Fruit fly (Drosophila melanogaster) whole organism, pupa: Measurements from ENCODE around the gene vnd.

ENCODE experiments used
- CG34367 ChIP-seq: fragments of 200-800 bp; sonication (Bioruptor generic); optimal IDR thresholded peaks from 2 replicates; lab custom pipeline; 2018; ENCODE audit warnings: missing biosample characterization, mild to moderate bottlenecking, missing genetic modification characterization
- CG9948 ChIP-seq: fragments of 200-800 bp; sonication (Bioruptor generic); optimal IDR thresholded peaks from 2 replicates; lab custom pipeline; 2018; ENCODE audit warnings: missing biosample characterization, mild to moderate bottlenecking, missing genetic modification characterization, moderate library complexity
- Ets98B ChIP-seq: fragments of 200-800 bp; sonication (Bioruptor generic); IDR thresholded peaks from 2 replicates; pipeline ENCODE4 v1.3.6; 2022; ENCODE audit warnings: missing biosample characterization, missing genetic modification characterization

DNA sequence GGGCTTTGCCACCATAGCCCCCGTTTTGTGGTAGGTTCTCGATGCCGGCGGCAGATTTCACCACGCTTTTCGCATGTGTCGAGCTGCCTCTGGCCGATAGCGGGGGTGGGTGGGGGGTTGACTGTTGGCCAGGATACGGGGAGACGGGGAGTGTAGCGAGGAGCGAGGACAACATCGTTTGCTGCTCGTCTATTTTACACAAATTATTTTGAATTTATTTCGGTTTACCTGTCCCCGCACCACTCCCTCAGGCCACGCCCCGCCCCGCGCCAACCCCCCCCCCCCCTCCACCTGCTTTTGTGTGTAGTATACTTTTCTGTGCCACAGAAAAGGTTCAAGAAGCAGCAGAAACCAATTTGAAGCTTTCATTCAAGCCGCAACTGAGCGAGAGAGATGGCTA is 39.9 kb upstream of the vnd start:
- TF ChIP-seq CG9948 (tag; lab: Kevin White, UChicago) (no peak), Ets98B (GFP tag; lab: Robert Waterston, UW) (no peak), CG34367 (tag; lab: Kevin White, UChicago) (no peak)
